Fruit fly (Drosophila melanogaster): Measurements from ENCODE around the gene ND-13B.

The ND-13B gene

dm6 chr3L:10666511-10667003, 27.4 kb downstream of the ND-13B start:
- no peak for TF ChIP-seq psq (optimal IDR thresholded peaks at IDR 0.05)
- no peak for TF ChIP-seq h (optimal IDR thresholded peaks at IDR 0.05)
- no peak for TF ChIP-seq insv (optimal IDR thresholded peaks at IDR 0.05)
- no peak for TF ChIP-seq ttk (optimal IDR thresholded peaks at IDR 0.05)
- no peak for TF ChIP-seq Sin3A (optimal IDR thresholded peaks at IDR 0.05)
- no peak for TF ChIP-seq Myc (optimal IDR thresholded peaks at IDR 0.05)

dm6 chr3L:10665433-10666150, 28.3 kb downstream of the ND-13B start:
- no peak for TF ChIP-seq psq (optimal IDR thresholded peaks at IDR 0.05)
- no peak for TF ChIP-seq Myc (optimal IDR thresholded peaks at IDR 0.05)
- no peak for TF ChIP-seq ttk (optimal IDR thresholded peaks at IDR 0.05)
- TF ChIP-seq h (optimal IDR thresholded peaks at IDR 0.05), result no peak
- no peak for TF ChIP-seq Sin3A (optimal IDR thresholded peaks at IDR 0.05)
- TF ChIP-seq insv (optimal IDR thresholded peaks at IDR 0.05), result no peak

- TF ChIP-seq h (optimal IDR thresholded peaks at IDR 0.05), result no peak
- no peak for TF ChIP-seq insv (optimal IDR thresholded peaks at IDR 0.05)
- TF ChIP-seq psq (optimal IDR thresholded peaks at IDR 0.05), result no peak
Observed at dm6 chr3L:10664511-10665062, 29.3 kb downstream of the ND-13B start, which contains the start of gene simj. TSS of gene simj (plus strand) at chr3L:10664739.

dm6 chr3L:10663190-10663763, 30.6 kb downstream of the ND-13B start, which contains the start of gene Adi1:
TSS of gene Adi1 (plus strand) at chr3L:10663376.
- TF ChIP-seq psq (optimal IDR thresholded peaks at IDR 0.05) (no peak), Myc (optimal IDR thresholded peaks at IDR 0.05) (no peak), h (optimal IDR thresholded peaks at IDR 0.05) (no peak)

- no peak for TF ChIP-seq h (optimal IDR thresholded peaks at IDR 0.05)
- no peak for TF ChIP-seq Sin3A (optimal IDR thresholded peaks at IDR 0.05)
- TF ChIP-seq psq (optimal IDR thresholded peaks at IDR 0.05), result no peak
- TF ChIP-seq ttk (optimal IDR thresholded peaks at IDR 0.05), result no peak
- TF ChIP-seq Myc (optimal IDR thresholded peaks at IDR 0.05), result no peak
Observed at dm6 chr3L:10660744-10661589, 32.9 kb downstream of the ND-13B start, which contains the start of the genes CG32066 and CG8003. TSS of gene CG32066 (minus strand) at chr3L:10661013. TSS of gene CG8003 (plus strand) at chr3L:10661475.

- TF ChIP-seq h (optimal IDR thresholded peaks at IDR 0.05) (no peak), psq (optimal IDR thresholded peaks at IDR 0.05) (no peak), Sin3A (optimal IDR thresholded peaks at IDR 0.05) (no peak), insv (optimal IDR thresholded peaks at IDR 0.05) (no peak), Myc (optimal IDR thresholded peaks at IDR 0.05) (no peak), ttk (optimal IDR thresholded peaks at IDR 0.05) (no peak)
Observed at dm6 chr3L:10659993-10660743, 33.7 kb downstream of the ND-13B start.

- TF ChIP-seq ttk (optimal IDR thresholded peaks at IDR 0.05) (no peak), h (optimal IDR thresholded peaks at IDR 0.05) (no peak), psq (optimal IDR thresholded peaks at IDR 0.05) (no peak), insv (optimal IDR thresholded peaks at IDR 0.05) (no peak), Sin3A (optimal IDR thresholded peaks at IDR 0.05) (no peak), Myc (optimal IDR thresholded peaks at IDR 0.05) (no peak)
Observed at dm6 chr3L:10659524-10659923, 34.4 kb downstream of the ND-13B start.

- TF ChIP-seq h (optimal IDR thresholded peaks at IDR 0.05) (no peak), psq (optimal IDR thresholded peaks at IDR 0.05) (no peak), ttk (optimal IDR thresholded peaks at IDR 0.05) (no peak)
Observed at dm6 chr3L:10658362-10659127, 35.4 kb downstream of the ND-13B start.

dm6 chr3L:10657311-10657710, 36.6 kb downstream of the ND-13B start:
- TF ChIP-seq h (optimal IDR thresholded peaks at IDR 0.05) (no peak), psq (optimal IDR thresholded peaks at IDR 0.05) (no peak), Sin3A (optimal IDR thresholded peaks at IDR 0.05) (no peak), ttk (optimal IDR thresholded peaks at IDR 0.05) (no peak), Myc (optimal IDR thresholded peaks at IDR 0.05) (no peak), insv (optimal IDR thresholded peaks at IDR 0.05) (no peak)

dm6 chr3L:10656451-10657198, 37.3 kb downstream of the ND-13B start:
- TF ChIP-seq insv (optimal IDR thresholded peaks at IDR 0.05), result no peak
- no peak for TF ChIP-seq h (optimal IDR thresholded peaks at IDR 0.05)
- TF ChIP-seq psq (optimal IDR thresholded peaks at IDR 0.05), result no peak
- TF ChIP-seq Sin3A (optimal IDR thresholded peaks at IDR 0.05), result no peak
- TF ChIP-seq ttk (optimal IDR thresholded peaks at IDR 0.05), result no peak
- TF ChIP-seq Myc (optimal IDR thresholded peaks at IDR 0.05), result no peak
